Fruit fly (Drosophila melanogaster): Measurements from ENCODE around the gene CG7966.

The CG7966 gene

dm6 chr3R:13057121-13057805 is 6.0 kb upstream of the CG7966 start, which contains the start of gene sim:
Gene sim (plus strand): TSS chr3R:13057755.
- no peak for TF ChIP-seq noc (tag; optimal IDR thresholded peaks at IDR 0.05)

DNA sequence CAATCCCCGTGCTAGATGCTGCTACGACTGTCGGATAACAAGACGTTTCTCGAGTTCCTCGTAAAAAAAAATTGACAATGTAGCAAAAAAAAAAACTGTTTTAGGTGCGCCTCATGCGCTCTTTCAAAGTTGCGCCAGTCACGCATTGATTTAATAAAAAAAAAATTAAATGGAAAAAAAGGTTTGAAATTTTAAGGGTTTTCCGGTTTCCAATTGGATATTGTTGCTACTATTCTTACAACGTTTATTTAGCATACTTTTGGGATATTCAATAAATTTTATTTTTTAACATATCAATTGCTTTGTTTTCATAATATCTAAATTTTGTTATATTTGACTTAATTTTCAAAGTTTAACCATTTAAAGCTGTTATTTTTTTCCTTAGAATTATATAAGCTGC is 5.3 kb upstream of the CG7966 start:
- no peak for TF ChIP-seq noc (tag; optimal IDR thresholded peaks at IDR 0.05)

DNA sequence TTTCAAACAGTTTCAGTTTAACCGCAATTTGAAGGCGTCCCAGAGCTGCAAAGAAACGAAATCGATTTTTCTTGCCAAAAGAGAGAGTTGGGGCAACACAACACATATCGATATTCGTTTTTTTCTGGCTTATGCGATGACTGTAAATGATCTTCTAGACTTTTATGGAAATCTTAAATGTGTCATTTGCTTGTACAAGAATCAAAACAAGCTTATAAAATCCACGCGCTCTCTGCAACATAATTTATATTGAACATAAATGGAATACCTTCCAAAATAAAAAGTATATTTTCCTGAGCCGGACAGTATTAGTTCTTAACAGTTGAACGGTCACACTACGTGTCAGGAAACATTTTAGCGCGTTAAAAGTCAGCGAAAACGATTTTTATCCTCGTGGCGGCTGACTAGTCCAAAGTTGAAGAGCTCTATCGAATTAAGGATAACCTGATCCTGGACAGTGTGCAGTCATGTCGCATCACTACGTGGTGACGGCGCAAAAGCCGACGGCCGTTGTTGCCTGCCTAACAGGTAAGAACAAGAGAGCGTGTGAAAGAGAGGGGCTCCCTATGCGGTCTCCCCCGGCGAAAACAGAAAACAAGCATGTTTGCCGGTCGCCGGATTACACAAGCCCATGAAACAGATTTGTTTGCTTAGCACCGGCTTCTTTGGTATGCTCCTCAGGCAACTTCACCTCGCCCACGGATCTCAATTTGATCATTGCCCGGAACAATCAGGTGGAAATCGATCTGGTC is 865 bp upstream of the CG7966 start, which contains the start of gene pic:
pic (plus strand) TSS at position 304 of the 752 bp plus-strand sequence.
- TF ChIP-seq noc (tag; optimal IDR thresholded peaks at IDR 0.05), result no peak

dm6 chr3R:13047431-13047830 is 3.8 kb downstream of the CG7966 start, which contains the start of gene CG31157:
Gene CG31157 (plus strand): TSS chr3R:13047731.
- no peak for TF ChIP-seq noc (tag; optimal IDR thresholded peaks at IDR 0.05)

dm6 chr3R:13044459-13044858 is 6.8 kb downstream of the CG7966 start, which contains the start of gene Hsc70-2:
Gene Hsc70-2 (plus strand): TSS chr3R:13044759.
- no peak for TF ChIP-seq noc (tag; optimal IDR thresholded peaks at IDR 0.05)

DNA sequence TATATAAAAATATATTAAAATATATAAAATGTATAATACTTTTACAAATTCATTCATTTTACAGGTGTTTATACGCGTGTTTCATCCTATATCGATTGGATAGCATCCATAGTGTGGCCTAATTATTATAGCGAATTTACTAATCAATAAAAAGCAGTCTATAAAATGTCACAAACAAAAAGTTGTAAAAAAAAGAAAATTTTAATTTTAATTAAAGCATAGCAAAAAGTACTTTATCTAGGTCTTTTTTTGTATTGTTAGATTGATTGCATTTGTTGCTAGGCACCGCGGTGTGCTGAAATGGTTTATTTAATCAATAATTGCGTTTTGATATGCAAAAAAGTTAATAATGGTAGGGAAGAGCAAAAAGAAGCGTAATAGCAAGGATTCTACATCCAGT is 7.4 kb downstream of the CG7966 start, which contains the start of gene CG45122:
CG45122 (plus strand) TSS at position 301 of the 400 bp plus-strand sequence.
- TF ChIP-seq noc (tag; optimal IDR thresholded peaks at IDR 0.05), result no peak

DNA sequence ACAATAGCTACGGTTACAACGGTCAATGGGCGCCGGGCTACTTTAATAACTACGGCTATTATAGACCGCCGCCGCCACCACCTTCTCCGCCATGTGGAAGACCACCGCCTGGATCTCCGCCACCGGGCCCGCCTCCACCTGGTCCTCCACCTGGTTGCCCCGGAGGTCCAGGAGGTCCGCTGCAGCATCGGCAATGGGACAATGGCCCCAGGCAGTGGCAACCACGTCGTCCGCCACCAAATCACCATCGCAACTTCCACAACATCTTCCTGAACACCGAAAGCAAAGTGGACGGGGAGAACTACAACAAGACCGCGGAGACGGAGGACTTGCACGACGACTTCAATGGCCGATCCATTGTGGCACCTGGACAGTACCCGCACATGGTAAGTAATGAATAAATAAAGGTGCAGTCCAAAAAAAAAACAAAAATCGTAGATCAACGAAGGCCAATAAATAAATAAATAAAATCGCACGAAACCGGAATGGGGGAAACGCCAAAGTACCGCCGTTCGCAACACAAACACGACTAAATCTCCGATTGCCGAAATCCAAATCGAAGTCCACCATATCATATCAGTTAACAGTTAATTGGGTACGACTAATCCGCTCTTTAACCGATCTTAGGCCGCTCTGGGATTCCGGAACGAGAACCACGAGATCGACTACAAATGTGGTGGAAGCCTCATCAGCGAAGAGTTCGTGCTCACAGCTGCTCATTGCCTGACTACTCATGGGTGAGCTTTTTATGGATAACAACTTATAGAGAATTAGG is 8.8 kb downstream of the CG7966 start, which contains the start of gene snk:
snk (minus strand) TSS at position 513 of the 775 bp plus-strand sequence.
- TF ChIP-seq noc (tag; optimal IDR thresholded peaks at IDR 0.05), result no peak

DNA sequence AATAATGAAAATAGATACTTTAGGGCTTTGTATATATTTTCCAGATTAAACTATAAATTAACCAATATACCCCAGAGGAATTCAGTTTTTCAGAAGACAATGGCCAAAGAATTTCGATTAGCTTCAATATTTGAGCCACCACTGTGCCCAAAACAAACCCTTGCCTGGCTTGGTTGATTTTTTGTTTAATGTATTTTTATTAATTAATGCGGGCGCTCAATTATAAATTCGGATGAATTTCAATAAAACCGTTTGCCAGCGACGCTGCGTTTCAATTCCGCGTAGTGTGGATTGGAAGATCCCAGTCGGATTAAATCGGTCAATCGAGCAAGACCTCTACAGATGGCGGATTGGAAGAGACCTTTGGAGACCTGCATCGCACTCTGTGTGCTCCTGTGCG is 9.5 kb downstream of the CG7966 start, which contains the start of gene CG11670:
CG11670 (plus strand) TSS at position 301 of the 400 bp plus-strand sequence.
- no peak for TF ChIP-seq noc (tag; optimal IDR thresholded peaks at IDR 0.05)

- TF ChIP-seq noc (tag; optimal IDR thresholded peaks at IDR 0.05), result no peak
Observed at dm6 chr3R:13039037-13039583, 12.1 kb downstream of the CG7966 start.

- no peak for TF ChIP-seq noc (tag; optimal IDR thresholded peaks at IDR 0.05)
Observed at dm6 chr3R:13038075-13038474, 13.2 kb downstream of the CG7966 start, which contains the start of gene CG11668. Gene CG11668 (plus strand): TSS chr3R:13038375.

DNA sequence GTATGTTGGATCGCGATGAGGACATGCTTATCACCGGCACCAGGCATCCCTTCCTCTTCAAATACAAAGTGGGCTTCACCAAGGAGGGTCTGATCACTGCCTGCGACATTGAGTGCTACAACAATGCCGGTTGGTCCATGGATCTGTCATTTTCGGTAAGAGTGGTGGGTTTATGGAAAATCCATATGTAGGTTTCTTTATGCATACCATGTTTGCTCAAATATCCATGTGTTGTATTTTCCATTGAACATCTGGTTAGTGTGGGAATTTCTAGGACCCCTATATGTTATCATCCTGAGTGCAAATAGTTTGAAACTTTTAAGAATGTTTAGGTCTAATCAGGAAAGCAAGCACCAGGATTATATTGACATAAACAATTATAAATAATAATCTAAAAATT is 15.2 kb downstream of the CG7966 start:
- no peak for TF ChIP-seq noc (tag; optimal IDR thresholded peaks at IDR 0.05)

DNA sequence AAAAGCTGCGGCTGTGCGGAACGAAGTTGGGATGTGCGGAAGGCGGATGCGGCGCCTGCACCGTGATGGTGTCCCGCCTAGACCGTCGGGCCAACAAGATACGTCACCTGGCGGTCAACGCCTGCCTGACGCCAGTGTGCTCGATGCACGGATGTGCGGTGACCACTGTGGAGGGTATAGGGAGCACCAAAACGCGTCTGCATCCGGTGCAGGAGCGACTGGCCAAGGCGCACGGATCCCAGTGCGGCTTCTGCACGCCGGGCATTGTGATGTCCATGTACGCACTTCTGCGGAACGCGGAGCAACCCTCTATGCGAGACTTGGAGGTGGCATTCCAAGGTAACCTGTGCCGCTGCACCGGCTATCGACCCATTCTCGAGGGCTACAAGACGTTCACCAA is 17.6 kb downstream of the CG7966 start:
- TF ChIP-seq noc (tag; optimal IDR thresholded peaks at IDR 0.05), result no peak

DNA sequence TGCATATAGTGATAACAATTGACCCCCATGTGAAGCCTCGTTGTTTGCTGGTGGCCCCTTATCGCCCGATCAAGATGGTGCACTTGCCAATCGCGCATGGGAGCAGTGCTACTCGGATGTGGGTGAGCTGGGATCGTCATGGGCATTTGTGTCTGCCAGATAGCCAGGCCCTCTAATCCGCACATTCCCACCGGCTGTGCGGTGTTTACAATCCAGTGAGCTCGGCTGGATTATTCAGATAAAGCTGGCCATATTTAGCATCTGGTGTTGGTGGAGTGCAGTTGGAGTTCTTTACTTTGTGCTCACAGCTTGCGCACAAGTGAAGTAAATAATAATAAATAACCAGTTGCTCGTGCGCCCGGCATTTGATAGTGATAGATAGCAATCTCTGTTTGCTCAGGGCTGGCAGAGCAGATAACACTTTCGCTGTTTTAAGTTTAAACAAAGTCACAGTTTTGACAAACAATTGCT is 18.2 kb downstream of the CG7966 start:
- peak; percentile 64 for TF ChIP-seq noc (tag; optimal IDR thresholded peaks at IDR 0.05)

DNA sequence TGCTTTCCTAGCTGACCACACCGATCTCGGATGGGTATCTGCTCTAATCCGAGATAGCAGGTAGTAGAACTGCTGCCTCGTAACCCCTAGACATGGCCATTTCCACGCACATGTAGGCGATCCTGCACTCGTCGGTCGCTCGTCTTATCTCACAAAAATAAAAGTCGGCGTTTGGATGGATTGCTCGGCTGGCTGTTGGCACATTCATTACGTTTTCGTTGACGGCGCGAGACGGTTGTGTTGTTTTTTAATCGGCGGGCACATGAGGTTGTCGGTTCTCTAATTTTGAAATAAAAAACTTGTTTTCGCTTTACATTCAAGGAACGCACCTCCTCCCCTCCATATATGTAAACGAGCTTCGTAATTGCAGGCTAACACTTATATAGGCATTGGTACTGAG is 18.9 kb downstream of the CG7966 start, which contains the start of gene ry:
ry (plus strand) TSS at position 206 of the 400 bp plus-strand sequence.
- TF ChIP-seq noc (tag; optimal IDR thresholded peaks at IDR 0.05), result no peak
